Fruit fly (Drosophila melanogaster) whole organism, wandering third instar larva: ENCODE measurements around the gene EloB.

ENCODE experiments used
- CG9705 ChIP-seq: fragments of 200-800 bp; sonication (Bioruptor generic); optimal IDR thresholded peaks from 2 replicates; lab custom pipeline; 2018; ENCODE audit warnings: missing biosample characterization, mild to moderate bottlenecking, missing genetic modification characterization
- Dif ChIP-seq: fragments of 200-275, 200-300 bp; sonication (Bioruptor generic); optimal IDR thresholded peaks from 2 replicates; lab custom pipeline; 2018; ENCODE audit warnings: missing biosample characterization, missing genetic modification characterization; ENCODE audit not compliant: partially characterized antibody
- Myc ChIP-seq: fragments of >200 bp; optimal IDR thresholded peaks from 2 replicates; lab custom pipeline; 2017
- Rel ChIP-seq, 2 experiments: fragments of 200-800 bp; sonication (Bioruptor generic) in 1 of 2; optimal IDR thresholded peaks; 2 replicates in 1 of 2; 3 replicates in 1 of 2; lab custom pipeline; 2016 to 2019; ENCODE audit warnings: mild to moderate bottlenecking in 2 of 2, missing biosample characterization in 2 of 2, missing genetic modification characterization in 2 of 2, moderate library complexity in 1 of 2
- Sp1 ChIP-seq: fragments of 200-800 bp; sonication (Bioruptor generic); optimal IDR thresholded peaks from 3 replicates; lab custom pipeline; 2019; ENCODE audit warnings: missing biosample characterization, mild to moderate bottlenecking, missing genetic modification characterization, moderate library complexity
- dmrt93B ChIP-seq: fragments of 200-800 bp; sonication (Bioruptor generic); optimal IDR thresholded peaks from 2 replicates; lab custom pipeline; 2018; ENCODE audit warnings: missing biosample characterization, mild to moderate bottlenecking, missing genetic modification characterization
- psq ChIP-seq: fragments of 200-800 bp; sonication (Bioruptor generic); optimal IDR thresholded peaks from 3 replicates; lab custom pipeline; 2017; ENCODE audit warnings: missing biosample characterization, mild to moderate bottlenecking, missing genetic modification characterization, moderate library complexity
- usp ChIP-seq: fragments of >200 bp; optimal IDR thresholded peaks from 2 replicates; lab custom pipeline; 2017; ENCODE audit warnings: missing biosample characterization, missing genetic modification characterization

DNA sequence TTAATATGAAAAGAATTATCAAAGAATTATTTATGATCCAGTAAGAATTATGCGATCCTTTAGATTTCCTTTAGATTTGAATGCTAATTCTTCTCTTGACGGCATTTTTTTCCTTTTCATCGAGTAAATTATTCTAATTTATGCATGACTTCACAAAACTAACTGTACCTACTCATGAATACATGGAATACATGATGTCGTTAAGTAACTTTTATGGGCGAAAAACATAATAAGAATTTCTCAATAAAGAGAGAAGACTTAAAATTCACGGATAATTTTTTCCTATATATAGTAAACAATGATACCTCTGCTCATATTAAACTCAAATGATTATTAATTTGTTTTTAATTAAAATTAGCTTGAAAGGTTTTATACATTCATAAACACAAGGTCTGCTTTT, 16.3 kb upstream of the EloB start:
- no peak for TF ChIP-seq Sp1 (GFP tag; lab: Kevin White, UChicago)
- TF ChIP-seq psq (GFP tag; lab: Kevin White, UChicago), result no peak
- TF ChIP-seq usp (GFP tag; lab: Kevin White, UChicago), result no peak
- TF ChIP-seq Myc (lab: Kevin White, UChicago), result no peak
- TF ChIP-seq dmrt93B (GFP tag; lab: Kevin White, UChicago), result no peak
- TF ChIP-seq CG9705, result no peak
- no peak for TF ChIP-seq Rel (GFP tag; optimal IDR thresholded peaks at IDR 0.05; lab: Kevin White, UChicago)
- TF ChIP-seq Rel (tag; optimal IDR thresholded peaks at IDR 0.05; lab: Kevin White, UChicago), result no peak
- TF ChIP-seq Dif (GFP tag; lab: Kevin White, UChicago), result no peak
